Worm (Caenorhabditis elegans) whole organism, mixed stage, embryonic: ENCODE results near the gene col-129.

Experiments used
- bed-3 ChIP-seq: fragments of 200-800 bp; sonication (Bioruptor generic); optimal IDR thresholded peaks from 3 replicates; lab custom pipeline; 2018; ENCODE audit warnings: mild to moderate bottlenecking, missing genetic modification characterization, moderate library complexity, missing compliant biosample characterization
- elt-1 ChIP-seq: sonication (generic microtip); optimal IDR thresholded peaks from 2 replicates; lab custom pipeline; 2017; ENCODE audit warnings: missing genetic modification characterization, mild to moderate bottlenecking, missing compliant biosample characterization, antibody characterized with exemption, moderate library complexity, borderline replicate concordance; ENCODE audit not compliant: insufficient read depth
- lin-13 ChIP-seq: fragments of 150-350 bp; optimal IDR thresholded peaks from 2 replicates; lab custom pipeline; 2014; ENCODE audit warnings: missing biosample characterization, missing genetic modification characterization
- nhr-12 ChIP-seq: fragments of 150-350 bp; optimal IDR thresholded peaks from 2 replicates; lab custom pipeline; 2014; ENCODE audit warnings: missing biosample characterization, missing genetic modification characterization
- ztf-11 ChIP-seq: fragments of 150-350 bp; optimal IDR thresholded peaks from 2 replicates; lab custom pipeline; 2014; ENCODE audit warnings: missing biosample characterization, missing genetic modification characterization

- TF ChIP-seq ztf-11 (tag; lab: Kevin White, UChicago) (no peak), lin-13 (no peak), bed-3 (GFP tag; lab: Kevin White, UChicago) (no peak), elt-1 (tag; lab: Kevin White, UChicago) (no peak), nhr-12 (no peak)
These were observed 32.0 kb downstream of the col-129 start, which contains the start of gene tmed-1 for ce11 chrIV:12078112-12078812.
